Worm (Caenorhabditis elegans): Measurements from ENCODE around the gene daf-11.

DNA sequence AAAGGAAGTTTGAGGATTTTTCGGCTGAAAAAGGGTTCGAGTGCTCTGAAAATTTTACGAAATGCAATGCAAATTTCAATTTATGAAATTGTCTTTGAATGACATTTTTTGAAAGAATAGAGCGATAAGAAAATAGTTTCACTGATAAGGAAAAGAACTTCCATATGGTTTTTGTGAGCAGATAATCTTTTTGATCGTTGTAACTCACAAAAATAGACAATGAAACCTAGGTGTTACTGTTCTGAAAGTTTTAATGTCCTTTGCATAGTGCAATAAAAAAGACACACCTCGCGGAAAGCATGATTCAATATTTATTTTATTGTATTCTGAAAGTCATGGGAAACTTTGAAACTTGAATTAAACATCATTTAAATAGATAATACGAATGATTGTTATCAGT, 8.9 kb downstream of the daf-11 start:
- no peak for TF ChIP-seq nhr-237 (tag; optimal IDR thresholded peaks at IDR 0.05)
- TF ChIP-seq ztf-11 (tag; optimal IDR thresholded peaks at IDR 0.05) = no peak
- no peak for TF ChIP-seq nhr-76 (tag; optimal IDR thresholded peaks at IDR 0.05)
- TF ChIP-seq nhr-12 (tag; optimal IDR thresholded peaks at IDR 0.05) = no peak
- no peak for TF ChIP-seq lin-39 (tag; optimal IDR thresholded peaks at IDR 0.05)
- no peak for TF ChIP-seq tbx-2 (tag; optimal IDR thresholded peaks at IDR 0.05)
- no peak for TF ChIP-seq ceh-16 (tag; optimal IDR thresholded peaks at IDR 0.05)
- no peak for TF ChIP-seq nhr-77 (tag; optimal IDR thresholded peaks at IDR 0.05)
